Worm (Caenorhabditis elegans): Measurements from ENCODE around the gene F54F12.2.

The F54F12.2 gene

ce11 chrIII:13039739-13040138 is at the start of gene F54F12.2:
Gene F54F12.2 (plus strand): TSS chrIII:13040039.
- no peak for TF ChIP-seq eor-1 (tag; optimal IDR thresholded peaks at IDR 0.05)
- no peak for TF ChIP-seq ZK546.5 (tag; optimal IDR thresholded peaks at IDR 0.05)
- no peak for TF ChIP-seq unc-62 (GFP tag; optimal IDR thresholded peaks at IDR 0.05)
- no peak for TF ChIP-seq nhr-25 (tag; optimal IDR thresholded peaks at IDR 0.05)
- TF ChIP-seq ztf-11 (tag; optimal IDR thresholded peaks at IDR 0.05), result no peak
- TF ChIP-seq aly-2 (tag; optimal IDR thresholded peaks at IDR 0.05), result no peak
- no peak for TF ChIP-seq ztf-4 (tag; optimal IDR thresholded peaks at IDR 0.05)
- TF ChIP-seq nhr-12 (tag; optimal IDR thresholded peaks at IDR 0.05), result no peak
- TF ChIP-seq zag-1 (tag; optimal IDR thresholded peaks at IDR 0.05), result no peak
- no peak for TF ChIP-seq fos-1 (tag; optimal IDR thresholded peaks at IDR 0.05)
- TF ChIP-seq nhr-28 (tag; optimal IDR thresholded peaks at IDR 0.05), result no peak
- TF ChIP-seq lin-39 (tag; optimal IDR thresholded peaks at IDR 0.05), result no peak
- no peak for TF ChIP-seq elt-2 (tag; optimal IDR thresholded peaks at IDR 0.05)

ce11 chrIII:12990997-12991396 is 48.8 kb upstream of the F54F12.2 start, which contains the start of gene ZK1010.12:
Gene ZK1010.12 (plus strand): TSS chrIII:12991297.
- TF ChIP-seq mdl-1 (tag; optimal IDR thresholded peaks at IDR 0.05) (no peak), lsy-12 (tag; optimal IDR thresholded peaks at IDR 0.05) (no peak), fos-1 (tag; optimal IDR thresholded peaks at IDR 0.05) (no peak), ceh-82 (tag; optimal IDR thresholded peaks at IDR 0.05) (no peak), ceh-16 (tag; optimal IDR thresholded peaks at IDR 0.05) (no peak), skn-1 (tag; optimal IDR thresholded peaks at IDR 0.05) (no peak)

- no peak for TF ChIP-seq jun-1 (tag; optimal IDR thresholded peaks at IDR 0.05)
- no peak for TF ChIP-seq fos-1 (tag; optimal IDR thresholded peaks at IDR 0.05)
- TF ChIP-seq nhr-76 (tag; optimal IDR thresholded peaks at IDR 0.05), result no peak
- TF ChIP-seq unc-62 (GFP tag; optimal IDR thresholded peaks at IDR 0.05), result no peak
- no peak for TF ChIP-seq lsy-12 (tag; optimal IDR thresholded peaks at IDR 0.05)
- TF ChIP-seq ZK546.5 (tag; optimal IDR thresholded peaks at IDR 0.05), result no peak
- no peak for TF ChIP-seq ceh-28 (tag; optimal IDR thresholded peaks at IDR 0.05)
- no peak for TF ChIP-seq nhr-28 (tag; optimal IDR thresholded peaks at IDR 0.05)
- TF ChIP-seq eor-1 (tag; optimal IDR thresholded peaks at IDR 0.05), result no peak
- no peak for TF ChIP-seq ceh-16 (tag; optimal IDR thresholded peaks at IDR 0.05)
- no peak for TF ChIP-seq nhr-12 (tag; optimal IDR thresholded peaks at IDR 0.05)
- TF ChIP-seq mml-1 (tag; optimal IDR thresholded peaks at IDR 0.05), result no peak
Measured at ce11 chrIII:12993055-12993454, 46.8 kb upstream of the F54F12.2 start.

ce11 chrIII:12993607-12994006 is 46.2 kb upstream of the F54F12.2 start, which contains the start of gene col-97:
Gene col-97 (minus strand): TSS chrIII:12993707.
- no peak for TF ChIP-seq ceh-82 (tag; optimal IDR thresholded peaks at IDR 0.05)
- no peak for TF ChIP-seq R02D3.7 (tag; optimal IDR thresholded peaks at IDR 0.05)
- no peak for TF ChIP-seq nhr-76 (tag; optimal IDR thresholded peaks at IDR 0.05)
- no peak for TF ChIP-seq eor-1 (tag; optimal IDR thresholded peaks at IDR 0.05)
- no peak for TF ChIP-seq mml-1 (tag; optimal IDR thresholded peaks at IDR 0.05)
- TF ChIP-seq hmg-11 (tag; optimal IDR thresholded peaks at IDR 0.05), result no peak
- no peak for TF ChIP-seq elt-3 (tag; optimal IDR thresholded peaks at IDR 0.05)
- no peak for TF ChIP-seq ztf-4 (tag; optimal IDR thresholded peaks at IDR 0.05)
- TF ChIP-seq nhr-25 (tag; optimal IDR thresholded peaks at IDR 0.05), result no peak
- TF ChIP-seq elt-2 (tag; optimal IDR thresholded peaks at IDR 0.05), result no peak

ce11 chrIII:12998252-12998651 is 41.6 kb upstream of the F54F12.2 start:
- TF ChIP-seq nhr-43 (tag; optimal IDR thresholded peaks at IDR 0.05; ENCODE audit: poor library complexity, severe bottlenecking) (no peak), unc-62 (GFP tag; optimal IDR thresholded peaks at IDR 0.05) (no peak), snpc-4 (tag; optimal IDR thresholded peaks at IDR 0.05) (no peak), skn-1 (tag; optimal IDR thresholded peaks at IDR 0.05) (no peak), nhr-28 (tag; optimal IDR thresholded peaks at IDR 0.05) (no peak)

ce11 chrIII:13000457-13000856 is 39.4 kb upstream of the F54F12.2 start, which contains the start of gene ZK1010.8:
Gene ZK1010.8 (minus strand): TSS chrIII:13000670.
- no peak for TF ChIP-seq ceh-16 (tag; optimal IDR thresholded peaks at IDR 0.05)
- TF ChIP-seq pha-4 (tag; optimal IDR thresholded peaks at IDR 0.05), result peak; percentile 55
- no peak for TF ChIP-seq nhr-67 (tag; optimal IDR thresholded peaks at IDR 0.05)

ce11 chrIII:13002098-13002497 is 37.7 kb upstream of the F54F12.2 start, which contains the start of gene ZK1010.10:
Gene ZK1010.10 (plus strand): TSS chrIII:13002383.
- TF ChIP-seq nhr-23 (tag; optimal IDR thresholded peaks at IDR 0.05), result peak; percentile 11
- TF ChIP-seq eor-1 (tag; optimal IDR thresholded peaks at IDR 0.05), result no peak
- TF ChIP-seq nhr-77 (tag; optimal IDR thresholded peaks at IDR 0.05), result no peak
- TF ChIP-seq jun-1 (tag; optimal IDR thresholded peaks at IDR 0.05), result peak; percentile 7
- TF ChIP-seq hmg-11 (tag; optimal IDR thresholded peaks at IDR 0.05), result peak; percentile 82
- TF ChIP-seq unc-39 (tag; optimal IDR thresholded peaks at IDR 0.05), result no peak
- no peak for TF ChIP-seq lsy-12 (tag; optimal IDR thresholded peaks at IDR 0.05)
- peak; percentile 43 for TF ChIP-seq ceh-28 (tag; optimal IDR thresholded peaks at IDR 0.05)
- TF ChIP-seq egl-5 (tag; optimal IDR thresholded peaks at IDR 0.05), result peak; percentile 30
- TF ChIP-seq ztf-11 (tag; optimal IDR thresholded peaks at IDR 0.05), result no peak
- peak; percentile 39 for TF ChIP-seq lin-15B (tag; optimal IDR thresholded peaks at IDR 0.05)
- no peak for TF ChIP-seq fkh-2 (tag; optimal IDR thresholded peaks at IDR 0.05)
- no peak for TF ChIP-seq nhr-11 (tag; optimal IDR thresholded peaks at IDR 0.05)
- TF ChIP-seq pqm-1 (tag; optimal IDR thresholded peaks at IDR 0.05), result peak; percentile 27
- peak; percentile 85 for TF ChIP-seq nfya-1 (tag; optimal IDR thresholded peaks at IDR 0.05; ENCODE audit: insufficient read depth)
- TF ChIP-seq nhr-25 (tag; optimal IDR thresholded peaks at IDR 0.05), result peak; percentile 16
- peak; percentile 57 for TF ChIP-seq lin-39 (tag; optimal IDR thresholded peaks at IDR 0.05)
- no peak for TF ChIP-seq nhr-28 (tag; optimal IDR thresholded peaks at IDR 0.05)
- TF ChIP-seq sea-2 (GFP tag; optimal IDR thresholded peaks at IDR 0.05), result no peak

Measured in whole organism, L3 larva.